Worm (Caenorhabditis elegans) whole organism, mixed stage, embryonic: ENCODE measurements around the gene F22E5.7.

Experiments used
- nhr-237 ChIP-seq: fragments of 150-350 bp; optimal IDR thresholded peaks from 2 replicates; lab custom pipeline; 2014; ENCODE audit warnings: missing biosample characterization, missing genetic modification characterization
- unc-39 ChIP-seq: fragments of 150-350 bp; optimal IDR thresholded peaks from 2 replicates; lab custom pipeline; 2014; ENCODE audit warnings: missing biosample characterization, missing genetic modification characterization
- unc-62 ChIP-seq: fragments of 150-350 bp; optimal IDR thresholded peaks from 2 replicates; lab custom pipeline; 2014; ENCODE audit warnings: missing biosample characterization, missing genetic modification reagents, missing genetic modification characterization

- no peak for TF ChIP-seq unc-62
- TF ChIP-seq nhr-237 (tag; lab: Kevin White, UChicago): no peak
- TF ChIP-seq unc-39 (tag; lab: Kevin White, UChicago): no peak
Measured at ce11 chrII:2637359-2637758, 4.5 kb upstream of the F22E5.7 start, which contains the start of gene F22E5.21.
